Fruit fly (Drosophila melanogaster) whole organism, adult: ENCODE data around the gene Uba5.
A peak's percentile ranks its signal among the peaks of the same experiment; 100 is the strongest.

Source experiments
- CG11617 ChIP-seq: fragments of 200-800 bp; sonication (Bioruptor generic); optimal IDR thresholded peaks from 2 replicates; lab custom pipeline; 2017; ENCODE audit warnings: mild to moderate bottlenecking, missing biosample characterization, missing genetic modification reagents, missing genetic modification characterization
- CG14711 ChIP-seq: fragments of 200-800 bp; sonication (Bioruptor generic); optimal IDR thresholded peaks from 2 replicates; lab custom pipeline; 2018; ENCODE audit warnings: missing biosample characterization, mild to moderate bottlenecking, missing genetic modification characterization, moderate library complexity
- Clk ChIP-seq: fragments of 200-800 bp; sonication (Bioruptor generic); optimal IDR thresholded peaks from 2 replicates; lab custom pipeline; 2017; ENCODE audit warnings: missing biosample characterization, missing genetic modification characterization
- Hr96 ChIP-seq: fragments of 200-800 bp; sonication (Bioruptor generic); optimal IDR thresholded peaks from 2 replicates; lab custom pipeline; 2016; ENCODE audit warnings: missing biosample characterization, missing genetic modification characterization
- Mnt ChIP-seq: fragments of 200-800 bp; sonication (Bioruptor generic); optimal IDR thresholded peaks from 2 replicates; lab custom pipeline; 2016; ENCODE audit warnings: missing biosample characterization, mild to moderate bottlenecking, missing genetic modification characterization
- bab1 ChIP-seq: fragments of 200-800 bp; sonication (Bioruptor generic); optimal IDR thresholded peaks from 3 replicates; lab custom pipeline; 2019; ENCODE audit warnings: missing biosample characterization, mild to moderate bottlenecking, missing genetic modification characterization, moderate library complexity
- cnc ChIP-seq, 2 experiments: fragments of >200 bp; optimal IDR thresholded peaks; 2 replicates each; lab custom pipeline; 2017
- kay ChIP-seq: fragments of 200-800 bp; sonication (Bioruptor generic); peaks from one replicate; lab custom pipeline; 2016; ENCODE audit warnings: missing biosample characterization, missing genetic modification characterization, borderline replicate concordance
- ovo ChIP-seq: fragments of 200-800 bp; sonication (Bioruptor generic); optimal IDR thresholded peaks from 2 replicates; lab custom pipeline; 2016; ENCODE audit warnings: missing biosample characterization, missing genetic modification characterization
- pad ChIP-seq: fragments of 200-800 bp; sonication (Bioruptor generic); optimal IDR thresholded peaks from 3 replicates; lab custom pipeline; 2017; ENCODE audit warnings: missing biosample characterization, missing genetic modification characterization, mild to moderate bottlenecking, moderate library complexity, missing genetic modification reagents
- toe ChIP-seq: fragments of 200-800 bp; sonication (Bioruptor generic); optimal IDR thresholded peaks from 2 replicates; lab custom pipeline; 2016; ENCODE audit warnings: missing biosample characterization, missing genetic modification characterization

- no peak for TF ChIP-seq CG11617 (GFP tag; lab: Kevin White, UChicago)
- peak; percentile 43 for TF ChIP-seq bab1 (GFP tag; lab: Kevin White, UChicago)
- peak; percentile 4 for TF ChIP-seq ovo (GFP tag; lab: Kevin White, UChicago)
- peak; percentile 18 for TF ChIP-seq Mnt (GFP tag; lab: Kevin White, UChicago)
- TF ChIP-seq Hr96, result no peak
- no peak for TF ChIP-seq toe (GFP tag; lab: Kevin White, UChicago)
- peak; percentile 4 for TF ChIP-seq Clk (GFP tag; lab: Kevin White, UChicago)
- no peak for TF ChIP-seq cnc (optimal IDR thresholded peaks at IDR 0.05; lab: Kevin White, UChicago)
- TF ChIP-seq pad (GFP tag; lab: Kevin White, UChicago), result peak; percentile 18
- peak; percentile 65 for TF ChIP-seq CG14711 (tag; lab: Kevin White, UChicago)
- no peak for TF ChIP-seq kay (GFP tag; lab: Kevin White, UChicago)
Observed at dm6 chrX:11518435-11518834, 35.1 kb downstream of the Uba5 start.
